Worm (Caenorhabditis elegans) whole organism, L2 larva: ENCODE measurements around the gene F46B6.2.

ENCODE experiments used
- F13H6.1 ChIP-seq: sonication (generic microtip); optimal IDR thresholded peaks from 2 replicates; lab custom pipeline; 2016; ENCODE audit warnings: missing genetic modification characterization, missing compliant biosample characterization
- ZK546.5 ChIP-seq: sonication (generic microtip); optimal IDR thresholded peaks from 2 replicates; lab custom pipeline; 2017; ENCODE audit warnings: missing biosample characterization, missing genetic modification characterization
- aly-2 ChIP-seq: fragments of 150-350 bp; optimal IDR thresholded peaks from 2 replicates; lab custom pipeline; 2014; ENCODE audit warnings: missing biosample characterization, missing genetic modification characterization
- blmp-1 ChIP-seq: sonication (generic microtip); optimal IDR thresholded peaks from 2 replicates; lab custom pipeline; 2017; ENCODE audit warnings: missing genetic modification characterization, mild to moderate bottlenecking, missing compliant biosample characterization, antibody characterized with exemption, moderate library complexity; ENCODE audit not compliant: insufficient read depth
- lin-39 ChIP-seq: fragments of 150-350 bp; optimal IDR thresholded peaks from 2 replicates; lab custom pipeline; 2014; ENCODE audit warnings: missing biosample characterization, missing genetic modification reagents, missing genetic modification characterization
- nhr-237 ChIP-seq: fragments of 150-350 bp; optimal IDR thresholded peaks from 2 replicates; lab custom pipeline; 2014; ENCODE audit warnings: missing biosample characterization, missing genetic modification characterization
- nhr-6 ChIP-seq: fragments of 150-350 bp; optimal IDR thresholded peaks from 2 replicates; lab custom pipeline; 2014; ENCODE audit warnings: missing biosample characterization, missing genetic modification characterization
- nhr-77 ChIP-seq: fragments of 150-350 bp; optimal IDR thresholded peaks from 2 replicates; lab custom pipeline; 2014; ENCODE audit warnings: missing biosample characterization, missing genetic modification characterization
- unc-55 ChIP-seq: fragments of 150-350 bp; sonication (generic microtip); optimal IDR thresholded peaks from 3 replicates; lab custom pipeline; 2014; ENCODE audit warnings: missing biosample characterization, missing genetic modification reagents, missing genetic modification characterization
- ztf-11 ChIP-seq: sonication (generic microtip); optimal IDR thresholded peaks from 2 replicates; lab custom pipeline; 2017; ENCODE audit warnings: missing biosample characterization, missing genetic modification characterization

- TF ChIP-seq nhr-77 (tag; lab: Kevin White, UChicago) = no peak
- TF ChIP-seq F13H6.1 = no peak
- TF ChIP-seq lin-39 = no peak
- TF ChIP-seq nhr-6 (tag; lab: Kevin White, UChicago) = no peak
- TF ChIP-seq nhr-237 (tag; lab: Kevin White, UChicago) = no peak
- no peak for TF ChIP-seq ZK546.5
- no peak for TF ChIP-seq blmp-1 (tag; lab: Kevin White, UChicago)
- TF ChIP-seq aly-2 = no peak
- TF ChIP-seq ztf-11 (tag; lab: Kevin White, UChicago) = no peak
- no peak for TF ChIP-seq unc-55 (GFP tag; lab: Kevin White, UChicago)
Measured at ce11 chrV:9796562-9796961, 24.5 kb downstream of the F46B6.2 start, which contains the start of gene F46B6.9.
